Worm (Caenorhabditis elegans) whole organism, L2 larva: ENCODE results near the gene abhd-5.2.

ENCODE experiments used
- elt-3 ChIP-seq: sonication (generic microtip); optimal IDR thresholded peaks from 2 replicates; lab custom pipeline; 2017; ENCODE audit warnings: missing biosample characterization, missing genetic modification characterization
- fos-1 ChIP-seq: fragments of 150-350 bp; optimal IDR thresholded peaks from 2 replicates; lab custom pipeline; 2014; ENCODE audit warnings: missing biosample characterization, missing genetic modification characterization
- nhr-10 ChIP-seq: sonication (generic microtip); optimal IDR thresholded peaks from 2 replicates; lab custom pipeline; 2017; ENCODE audit warnings: missing biosample characterization, missing genetic modification characterization
- skn-1 ChIP-seq: sonication (generic microtip); optimal IDR thresholded peaks from 2 replicates; lab custom pipeline; 2017; ENCODE audit warnings: missing biosample characterization, missing genetic modification characterization
- ztf-1 ChIP-seq: fragments of 200-800 bp; sonication (Bioruptor generic); conservative IDR thresholded peaks from 2 replicates; pipeline ENCODE4 v1.3.6; 2022; ENCODE audit warnings: missing genetic modification characterization, missing compliant biosample characterization

DNA sequence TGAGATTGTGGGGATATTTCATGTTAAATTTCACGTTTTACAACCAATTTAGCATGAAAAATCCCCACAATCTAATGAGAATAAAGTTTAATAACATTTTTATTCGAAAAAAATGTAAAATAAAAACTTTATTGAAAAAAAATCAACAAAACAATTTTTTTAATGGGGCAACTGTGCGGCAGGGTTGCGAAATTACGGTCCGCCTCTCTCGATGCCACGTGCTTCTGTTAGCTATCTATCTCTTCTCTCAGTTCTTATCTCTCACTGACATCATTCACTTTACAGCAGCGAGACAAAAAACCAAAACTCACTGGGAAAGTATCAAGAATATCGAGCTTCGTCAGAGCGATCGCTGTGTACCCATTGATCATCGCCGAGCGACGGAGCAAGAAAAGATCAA, 23.9 kb upstream of the abhd-5.2 start:
- no peak for TF ChIP-seq nhr-10
- TF ChIP-seq skn-1 (tag; lab: Kevin White, UChicago), result no peak
- TF ChIP-seq fos-1, result peak; percentile 15
- no peak for TF ChIP-seq ztf-1 (GFP tag; lab: Robert Waterston, UW)
- TF ChIP-seq elt-3, result no peak
